Fruit fly (Drosophila melanogaster) whole organism, embryonic: Measurements from ENCODE around the gene Pink1.

Experiments used
- Aef1 ChIP-seq: fragments of 200-800 bp; sonication (Bioruptor generic); IDR thresholded peaks from 3 replicates; pipeline ENCODE4 v1.3.6; 2022; ENCODE audit warnings: missing biosample characterization, missing genetic modification characterization
- Asciz ChIP-seq: fragments of 200-800 bp; sonication (Bioruptor generic); optimal IDR thresholded peaks from 2 replicates; lab custom pipeline; 2017; ENCODE audit warnings: missing biosample characterization, mild to moderate bottlenecking, missing genetic modification characterization, missing genetic modification reagents
- BEAF-32 ChIP-seq: fragments of 200-800 bp; sonication (Bioruptor generic); optimal IDR thresholded peaks from 3 replicates; lab custom pipeline; 2017; ENCODE audit warnings: missing biosample characterization, missing genetic modification characterization, mild to moderate bottlenecking, moderate library complexity, missing genetic modification reagents
- Bteb2 ChIP-seq: fragments of 200-800 bp; sonication (Bioruptor generic); optimal IDR thresholded peaks from 2 replicates; lab custom pipeline; 2016; ENCODE audit warnings: missing biosample characterization, missing genetic modification characterization
- CG10462 ChIP-seq: fragments of 200-800 bp; sonication (Bioruptor generic); optimal IDR thresholded peaks from 2 replicates; lab custom pipeline; 2016; ENCODE audit warnings: missing biosample characterization, missing genetic modification characterization
- CG10959 ChIP-seq: fragments of 200-800 bp; sonication (Bioruptor generic); IDR thresholded peaks from 2 replicates; pipeline ENCODE4 v1.3.6; 2022; ENCODE audit warnings: missing biosample characterization, missing genetic modification characterization
- CG11560 ChIP-seq: fragments of 200-800 bp; sonication (Bioruptor generic); IDR thresholded peaks from 3 replicates; pipeline ENCODE4 v1.3.6; 2022; ENCODE audit warnings: missing biosample characterization, missing genetic modification characterization
- CG13775 ChIP-seq: fragments of 200-800 bp; sonication (Bioruptor generic); optimal IDR thresholded peaks from 3 replicates; lab custom pipeline; 2017; ENCODE audit warnings: missing biosample characterization, mild to moderate bottlenecking, missing genetic modification characterization
- CG1792 ChIP-seq: fragments of 200-800 bp; sonication (Bioruptor generic); optimal IDR thresholded peaks from 2 replicates; lab custom pipeline; 2016; ENCODE audit warnings: missing biosample characterization, missing genetic modification characterization
- CG1832 ChIP-seq: fragments of 200-800 bp; sonication (Bioruptor generic); optimal IDR thresholded peaks from 2 replicates; lab custom pipeline; 2017; ENCODE audit warnings: missing biosample characterization, mild to moderate bottlenecking, missing genetic modification characterization, inconsistent platforms
- CG18619 ChIP-seq: fragments of 200-800 bp; sonication (Bioruptor generic); optimal IDR thresholded peaks from 3 replicates; lab custom pipeline; 2017; ENCODE audit warnings: missing biosample characterization, mild to moderate bottlenecking, missing genetic modification characterization
- CG18764 ChIP-seq: fragments of 200-800 bp; sonication (Bioruptor generic); optimal IDR thresholded peaks from 3 replicates; lab custom pipeline; 2016; ENCODE audit warnings: missing biosample characterization, missing genetic modification characterization
- CG2202 ChIP-seq: fragments of 200-800 bp; sonication (Bioruptor generic); optimal IDR thresholded peaks from 2 replicates; lab custom pipeline; 2018; ENCODE audit warnings: missing biosample characterization, mild to moderate bottlenecking, missing genetic modification characterization
- CG2712 ChIP-seq: fragments of 200-800 bp; optimal IDR thresholded peaks from 3 replicates; lab custom pipeline; 2019; ENCODE audit warnings: missing biosample characterization, mild to moderate bottlenecking, missing genetic modification characterization, moderate library complexity
- CG30403 ChIP-seq: fragments of 200-800 bp; sonication (Bioruptor generic); optimal IDR thresholded peaks from 3 replicates; lab custom pipeline; 2016; ENCODE audit warnings: missing biosample characterization, missing genetic modification characterization
- CG3838 ChIP-seq: fragments of 200-800 bp; sonication (Bioruptor generic); optimal IDR thresholded peaks from 3 replicates; lab custom pipeline; 2016; ENCODE audit warnings: missing biosample characterization, missing genetic modification characterization
- CG42726 ChIP-seq: fragments of 200-800 bp; sonication (Bioruptor generic); IDR thresholded peaks from 2 replicates; pipeline ENCODE4 v1.3.6; 2022; ENCODE audit warnings: missing biosample characterization, missing genetic modification characterization; ENCODE audit not compliant: partially characterized antibody
- CG4360 ChIP-seq: fragments of 200-800 bp; sonication (Bioruptor generic); IDR thresholded peaks from 2 replicates; pipeline ENCODE4 v1.3.6; 2022; ENCODE audit warnings: missing biosample characterization, missing genetic modification characterization
- CG4424 ChIP-seq: fragments of 200-800 bp; sonication (Bioruptor generic); optimal IDR thresholded peaks from 3 replicates; lab custom pipeline; 2016; ENCODE audit warnings: missing biosample characterization, missing genetic modification characterization
- CG8089 ChIP-seq: fragments of 200-800 bp; sonication (Bioruptor generic); optimal IDR thresholded peaks from 3 replicates; lab custom pipeline; 2016; ENCODE audit warnings: missing biosample characterization, missing genetic modification characterization
- CG8944 ChIP-seq: fragments of 200-800 bp; sonication (Bioruptor generic); optimal IDR thresholded peaks from 3 replicates; lab custom pipeline; 2016; ENCODE audit warnings: missing biosample characterization, missing genetic modification characterization
- CG9817 ChIP-seq: fragments of 200-800 bp; sonication (Bioruptor generic); optimal IDR thresholded peaks from 2 replicates; lab custom pipeline; 2018; ENCODE audit warnings: missing biosample characterization, mild to moderate bottlenecking, missing genetic modification characterization, moderate library complexity
- CG9876 ChIP-seq: fragments of 200-800 bp; sonication (Bioruptor generic); optimal IDR thresholded peaks from 2 replicates; lab custom pipeline; 2016; ENCODE audit warnings: missing biosample characterization, missing genetic modification characterization
- CHES-1-like ChIP-seq: fragments of 200-800 bp; sonication (Bioruptor generic); optimal IDR thresholded peaks from 2 replicates; lab custom pipeline; 2016; ENCODE audit warnings: missing biosample characterization, missing genetic modification characterization
- CkIIα-i1 ChIP-seq: fragments of 200-800 bp; sonication (Bioruptor generic); IDR thresholded peaks from 2 replicates; pipeline ENCODE4 v1.3.6; 2022; ENCODE audit warnings: missing biosample characterization, missing genetic modification characterization
- Dek ChIP-seq: fragments of 200-800 bp; sonication (Bioruptor generic); optimal IDR thresholded peaks from 3 replicates; lab custom pipeline; 2019; ENCODE audit warnings: missing biosample characterization, mild to moderate bottlenecking, missing genetic modification characterization, moderate library complexity
- E2f2 ChIP-seq: fragments of 200-800 bp; sonication (Bioruptor generic); IDR thresholded peaks from 2 replicates; pipeline ENCODE4 v1.3.6; 2022; ENCODE audit warnings: missing biosample characterization, missing genetic modification characterization
- GATAe ChIP-seq: fragments of 200-800 bp; sonication (Bioruptor generic); conservative IDR thresholded peaks from 2 replicates; pipeline ENCODE4 v1.3.6; 2022; ENCODE audit warnings: missing biosample characterization, missing genetic modification characterization
- Hmx ChIP-seq: fragments of 200-800 bp; sonication (Bioruptor generic); optimal IDR thresholded peaks from 2 replicates; lab custom pipeline; 2016; ENCODE audit warnings: missing biosample characterization, missing genetic modification characterization
- Mrtf ChIP-seq: fragments of 200-800 bp; sonication (Bioruptor generic); IDR thresholded peaks from 3 replicates; pipeline ENCODE4 v1.3.6; 2022; ENCODE audit warnings: missing biosample characterization, missing genetic modification characterization
- NC2α ChIP-seq: fragments of 200-800 bp; sonication (Bioruptor generic); optimal IDR thresholded peaks from 2 replicates; lab custom pipeline; 2016; ENCODE audit warnings: missing biosample characterization, missing genetic modification characterization
- Neu2 ChIP-seq: fragments of 200-800 bp; sonication (Bioruptor generic); optimal IDR thresholded peaks from 3 replicates; lab custom pipeline; 2016; ENCODE audit warnings: missing biosample characterization, missing genetic modification characterization, borderline replicate concordance
- Nf-YC ChIP-seq: fragments of 200-800 bp; optimal IDR thresholded peaks from 3 replicates; lab custom pipeline; 2019; ENCODE audit warnings: missing biosample characterization, mild to moderate bottlenecking, missing genetic modification characterization, moderate library complexity
- ara ChIP-seq: fragments of 200-800 bp; sonication (Bioruptor generic); IDR thresholded peaks from 2 replicates; pipeline ENCODE4 v1.3.6; 2022; ENCODE audit warnings: missing biosample characterization, missing genetic modification characterization
- az2 ChIP-seq: fragments of 200-800 bp; sonication (Bioruptor generic); optimal IDR thresholded peaks from 3 replicates; lab custom pipeline; 2016; ENCODE audit warnings: missing biosample characterization, missing genetic modification characterization
- bab2 ChIP-seq: fragments of 200-800 bp; sonication (Bioruptor generic); optimal IDR thresholded peaks from 2 replicates; lab custom pipeline; 2016; ENCODE audit warnings: missing biosample characterization, missing genetic modification characterization
- br ChIP-seq: fragments of >200 bp; optimal IDR thresholded peaks from 2 replicates; lab custom pipeline; 2017
- corto ChIP-seq: fragments of 200-800 bp; sonication (Bioruptor generic); optimal IDR thresholded peaks from 2 replicates; lab custom pipeline; 2016; ENCODE audit warnings: missing biosample characterization, mild to moderate bottlenecking, missing genetic modification characterization, moderate library complexity
- exex ChIP-seq: fragments of 200-800 bp; sonication (Bioruptor generic); optimal IDR thresholded peaks from 4 replicates; lab custom pipeline; 2018; ENCODE audit warnings: missing biosample characterization, mild to moderate bottlenecking, missing genetic modification characterization, moderate library complexity
- fu2 ChIP-seq: fragments of 200-800 bp; sonication (Bioruptor generic); optimal IDR thresholded peaks from 2 replicates; lab custom pipeline; 2016; ENCODE audit warnings: missing biosample characterization, missing genetic modification characterization
- gcm2 ChIP-seq: fragments of 200-800 bp; sonication (Bioruptor generic); optimal IDR thresholded peaks from 2 replicates; lab custom pipeline; 2016; ENCODE audit warnings: missing biosample characterization, missing genetic modification characterization
- jing ChIP-seq: fragments of 200-800 bp; sonication (Bioruptor generic); optimal IDR thresholded peaks from 2 replicates; lab custom pipeline; 2018; ENCODE audit warnings: missing biosample characterization, mild to moderate bottlenecking, missing genetic modification characterization
- jumu ChIP-seq: fragments of 200-800 bp; sonication (Bioruptor generic); optimal IDR thresholded peaks from 3 replicates; lab custom pipeline; 2016; ENCODE audit warnings: missing biosample characterization, missing genetic modification characterization
- onecut ChIP-seq: fragments of 200-800 bp; sonication (Bioruptor generic); IDR thresholded peaks from 2 replicates; pipeline ENCODE4 v1.3.6; 2022; ENCODE audit warnings: missing biosample characterization, missing genetic modification characterization
- pros ChIP-seq: fragments of 200-800 bp; sonication (Bioruptor generic); optimal IDR thresholded peaks from 3 replicates; lab custom pipeline; 2019; ENCODE audit warnings: missing biosample characterization, mild to moderate bottlenecking, missing genetic modification characterization, moderate library complexity
- sna ChIP-seq: fragments of 200-800 bp; sonication (Bioruptor generic); IDR thresholded peaks from 2 replicates; pipeline ENCODE4 v1.3.6; 2022; ENCODE audit warnings: missing biosample characterization, missing genetic modification characterization; ENCODE audit not compliant: partially characterized antibody
- so ChIP-seq: fragments of 200-800 bp; sonication (Bioruptor generic); IDR thresholded peaks from 3 replicates; pipeline ENCODE4 v1.3.6; 2022; ENCODE audit warnings: missing biosample characterization, missing genetic modification characterization
- sob ChIP-seq: fragments of 200-800 bp; sonication (Bioruptor generic); IDR thresholded peaks from 2 replicates; pipeline ENCODE4 v1.3.6; 2022; ENCODE audit warnings: missing biosample characterization, missing genetic modification characterization
- stwl ChIP-seq: fragments of 200-800 bp; sonication (Bioruptor generic); optimal IDR thresholded peaks from 3 replicates; lab custom pipeline; 2018; ENCODE audit warnings: missing biosample characterization, mild to moderate bottlenecking, missing genetic modification characterization, moderate library complexity
- tna ChIP-seq: fragments of 200-800 bp; sonication (Bioruptor generic); IDR thresholded peaks from 2 replicates; pipeline ENCODE4 v1.3.6; 2022; ENCODE audit warnings: missing biosample characterization, missing genetic modification characterization; ENCODE audit not compliant: partially characterized antibody
- zfh1 ChIP-seq: fragments of 200-800 bp; sonication (Bioruptor generic); IDR thresholded peaks from 3 replicates; pipeline ENCODE4 v1.3.6; 2022; ENCODE audit warnings: missing biosample characterization, missing genetic modification characterization

The Pink1 gene

DNA sequence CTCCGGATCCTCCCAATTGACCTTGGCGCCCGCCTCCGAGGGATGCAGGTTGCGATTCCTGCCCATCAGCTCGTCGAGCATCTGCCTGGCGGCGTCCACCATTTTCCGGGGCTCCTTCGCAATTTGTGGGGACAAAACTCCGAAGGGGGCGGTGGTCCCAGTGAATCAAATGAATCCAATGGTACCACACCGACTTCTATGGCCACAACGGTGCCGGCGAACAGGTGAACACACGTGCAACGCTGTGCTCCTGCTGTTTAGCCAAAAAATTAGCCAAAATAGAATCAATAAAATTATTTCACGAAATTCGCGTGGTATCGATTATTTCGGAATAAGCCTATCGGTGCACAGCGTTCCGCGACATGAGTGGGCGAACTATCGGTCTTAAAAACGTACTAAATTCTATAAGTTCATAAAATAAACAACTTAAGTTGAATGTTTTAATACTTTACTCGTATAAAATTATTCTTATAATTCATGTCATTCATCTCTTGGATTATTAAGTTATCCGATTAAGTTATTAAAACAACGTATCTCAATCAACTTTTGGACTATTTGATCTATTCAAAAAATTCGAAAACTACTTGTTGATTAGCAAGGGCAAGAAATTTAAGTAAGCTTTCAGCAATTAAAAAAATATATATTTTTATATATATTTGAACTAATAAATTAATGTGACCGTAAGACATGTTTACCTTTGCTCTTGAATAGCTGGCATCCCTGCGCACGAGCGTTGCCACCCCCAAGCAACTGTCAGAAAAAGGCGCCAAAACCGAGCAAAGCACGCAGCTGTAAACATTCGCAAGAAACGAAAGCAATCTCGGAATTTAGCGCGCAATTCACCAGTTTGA, 9.7 kb upstream of the Pink1 start, which contains the start of the genes CG3198 and Mcm6 (continued):
- TF ChIP-seq onecut (GFP tag; lab: Robert Waterston, UW) (peak; percentile 48), br (no peak), NC2α (GFP tag; lab: Kevin White, UChicago) (no peak), jumu (GFP tag; lab: Kevin White, UChicago) (no peak), fu2 (no peak), CG10959 (GFP tag; lab: Robert Waterston, UW) (no peak), CG9817 (no peak), Dek (tag; lab: Kevin White, UChicago) (no peak), CkIIα-i1 (GFP tag; lab: Robert Waterston, UW) (no peak), CG30403 (peak; percentile 11), CHES-1-like (GFP tag; lab: Kevin White, UChicago) (no peak), Aef1 (no peak), Hmx (GFP tag; lab: Kevin White, UChicago) (no peak), bab2 (no peak), pros (GFP tag; lab: Kevin White, UChicago) (no peak), CG8089 (no peak), CG2712 (tag; lab: Kevin White, UChicago) (peak; percentile 18), gcm2 (no peak), so (GFP tag; lab: Robert Waterston, UW) (no peak), az2 (GFP tag; lab: Kevin White, UChicago) (no peak), sob (no peak), CG2202 (tag; lab: Kevin White, UChicago) (no peak), Mrtf (no peak), CG13775 (peak; percentile 1), Asciz (no peak), CG18764 (GFP tag; lab: Kevin White, UChicago) (no peak), CG4360 (no peak), jing (no peak), CG18619 (GFP tag; lab: Kevin White, UChicago) (no peak), GATAe (GFP tag; lab: Robert Waterston, UW) (no peak), CG10462 (GFP tag; lab: Kevin White, UChicago) (no peak), CG3838 (GFP tag; lab: Kevin White, UChicago) (no peak), CG1832 (GFP tag; lab: Kevin White, UChicago) (no peak), CG4424 (GFP tag; lab: Kevin White, UChicago) (no peak), corto (GFP tag; lab: Kevin White, UChicago) (no peak), stwl (tag; lab: Kevin White, UChicago) (peak; percentile 37), CG8944 (GFP tag; lab: Kevin White, UChicago) (no peak), Nf-YC (tag; lab: Kevin White, UChicago) (peak; percentile 12), Neu2 (GFP tag; lab: Kevin White, UChicago) (no peak), CG42726 (GFP tag; lab: Robert Waterston, UW) (peak; percentile 32; the same call in 1 of the 2 replicates), sna (peak; percentile 62), zfh1 (GFP tag; lab: Robert Waterston, UW) (no peak), BEAF-32 (peak; percentile 67), E2f2 (GFP tag; lab: Robert Waterston, UW) (peak; percentile 82), Bteb2 (GFP tag; lab: Kevin White, UChicago) (no peak), ara (GFP tag; lab: Robert Waterston, UW) (no peak), exex (tag; lab: Kevin White, UChicago) (no peak), CG11560 (tag; lab: Robert Waterston, UW) (no peak), CG1792 (GFP tag; lab: Kevin White, UChicago) (no peak), CG9876 (no peak), tna (GFP tag; lab: Robert Waterston, UW) (0 out of 2 replicates have a peak, but pooled peaks have one; percentile 42)
